Fruit fly (Drosophila melanogaster): ENCODE results near the gene CG14817.
A peak's percentile ranks its signal among the peaks of the same experiment; 100 is the strongest.

Gene CG14817

dm6 chrX:1854873-1855272 lies 22.2 kb downstream of the CG14817 start:
- no peak for TF ChIP-seq br (GFP tag; optimal IDR thresholded peaks at IDR 0.05)
- TF ChIP-seq Rel (GFP tag; optimal IDR thresholded peaks at IDR 0.05), result no peak
- peak; percentile 60 for TF ChIP-seq Rel (tag; optimal IDR thresholded peaks at IDR 0.05)

- TF ChIP-seq Hnf4 (GFP tag; optimal IDR thresholded peaks at IDR 0.05), result peak; percentile 41
- TF ChIP-seq fru (GFP tag; optimal IDR thresholded peaks at IDR 0.05), result peak; percentile 27
- no peak for TF ChIP-seq Vsx2 (GFP tag; optimal IDR thresholded peaks at IDR 0.05; ENCODE audit: partially characterized antibody)
- no peak for TF ChIP-seq Rel (GFP tag; optimal IDR thresholded peaks at IDR 0.05)
- TF ChIP-seq Rel (tag; optimal IDR thresholded peaks at IDR 0.05), result no peak
- TF ChIP-seq dmrt93B (GFP tag; optimal IDR thresholded peaks at IDR 0.05), result no peak
- no peak for TF ChIP-seq pan (optimal IDR thresholded peaks at IDR 0.05)
- no peak for TF ChIP-seq sage (GFP tag; optimal IDR thresholded peaks at IDR 0.05)
- TF ChIP-seq rgr (GFP tag; optimal IDR thresholded peaks at IDR 0.05), result peak; percentile 53
- peak in 1 of 2 experiments; percentile 57 for TF ChIP-seq foxo (GFP tag; optimal IDR thresholded peaks at IDR 0.05)
- TF ChIP-seq jim (GFP tag; optimal IDR thresholded peaks at IDR 0.05), result peak; percentile 62
- no peak for TF ChIP-seq ey (GFP tag; optimal IDR thresholded peaks at IDR 0.05)
- TF ChIP-seq HLH106 (tag; optimal IDR thresholded peaks at IDR 0.05), result peak; percentile 17
- peak; percentile 11 for TF ChIP-seq sv (GFP tag; optimal IDR thresholded peaks at IDR 0.05)
- TF ChIP-seq Myc (optimal IDR thresholded peaks at IDR 0.05), result no peak
- no peak for TF ChIP-seq dsf (GFP tag; optimal IDR thresholded peaks at IDR 0.05; ENCODE audit: borderline replicate concordance)
- TF ChIP-seq CG9705 (GFP tag; optimal IDR thresholded peaks at IDR 0.05), result peak; percentile 11
- TF ChIP-seq N (GFP tag; optimal IDR thresholded peaks at IDR 0.05), result no peak
- TF ChIP-seq Jra (GFP tag; optimal IDR thresholded peaks at IDR 0.05), result peak; percentile 25
- TF ChIP-seq Mio (GFP tag; optimal IDR thresholded peaks at IDR 0.05), result no peak
- peak; percentile 82 for TF ChIP-seq h (GFP tag; optimal IDR thresholded peaks at IDR 0.05)
- peak; percentile 53 for TF ChIP-seq CG32264 (GFP tag; optimal IDR thresholded peaks at IDR 0.05)
- TF ChIP-seq OdsH (GFP tag; optimal IDR thresholded peaks at IDR 0.05), result peak; percentile 43
- no peak for TF ChIP-seq lola (GFP tag; optimal IDR thresholded peaks at IDR 0.05)
- no peak for TF ChIP-seq CrebA (GFP tag; optimal IDR thresholded peaks at IDR 0.05; ENCODE audit: borderline replicate concordance)
- no peak for TF ChIP-seq Hr78 (GFP tag; optimal IDR thresholded peaks at IDR 0.05)
- TF ChIP-seq usp (GFP tag; optimal IDR thresholded peaks at IDR 0.05), result no peak
- peak; percentile 45 for TF ChIP-seq Sp1 (GFP tag; optimal IDR thresholded peaks at IDR 0.05)
- TF ChIP-seq br (GFP tag; optimal IDR thresholded peaks at IDR 0.05), result peak; percentile 40
- no peak for TF ChIP-seq tai (GFP tag; optimal IDR thresholded peaks at IDR 0.05)
- no peak for TF ChIP-seq woc (GFP tag; optimal IDR thresholded peaks at IDR 0.05)
- TF ChIP-seq Dfd (GFP tag; optimal IDR thresholded peaks at IDR 0.05), result no peak
- TF ChIP-seq Abd-B (GFP tag; optimal IDR thresholded peaks at IDR 0.05), result no peak
- TF ChIP-seq GATAd (GFP tag; optimal IDR thresholded peaks at IDR 0.05), result peak; percentile 13
- TF ChIP-seq Hr83 (GFP tag; optimal IDR thresholded peaks at IDR 0.05; ENCODE audit: poor library complexity, severe bottlenecking), result peak; percentile 98
- no peak for TF ChIP-seq brk (GFP tag; optimal IDR thresholded peaks at IDR 0.05)
- TF ChIP-seq Dif (GFP tag; optimal IDR thresholded peaks at IDR 0.05; ENCODE audit: partially characterized antibody), result no peak
- no peak for TF ChIP-seq dl (GFP tag; optimal IDR thresholded peaks at IDR 0.05; ENCODE audit: insufficient read depth in 1 of 2, partially characterized antibody in 2 of 2)
- no peak for TF ChIP-seq psq (GFP tag; optimal IDR thresholded peaks at IDR 0.05)
Observed at dm6 chrX:1854070-1854469, 23.0 kb downstream of the CG14817 start.

dm6 chrX:1849914-1850313 lies 27.2 kb downstream of the CG14817 start:
- peak; percentile 72 for TF ChIP-seq fru (GFP tag; optimal IDR thresholded peaks at IDR 0.05)
- TF ChIP-seq Sp1 (GFP tag; optimal IDR thresholded peaks at IDR 0.05), result peak; percentile 69
- no peak for TF ChIP-seq Mio (GFP tag; optimal IDR thresholded peaks at IDR 0.05)
- no peak for TF ChIP-seq Myc (optimal IDR thresholded peaks at IDR 0.05)
- TF ChIP-seq sv (GFP tag; optimal IDR thresholded peaks at IDR 0.05), result peak; percentile 88
- peak; percentile 34 for TF ChIP-seq woc (GFP tag; optimal IDR thresholded peaks at IDR 0.05)
- TF ChIP-seq CG32264 (GFP tag; optimal IDR thresholded peaks at IDR 0.05), result no peak
- peak; percentile 80 for TF ChIP-seq h (GFP tag; optimal IDR thresholded peaks at IDR 0.05)
- TF ChIP-seq rgr (GFP tag; optimal IDR thresholded peaks at IDR 0.05), result peak; percentile 77
- TF ChIP-seq usp (GFP tag; optimal IDR thresholded peaks at IDR 0.05), result no peak
- peak; percentile 58 for TF ChIP-seq psq (GFP tag; optimal IDR thresholded peaks at IDR 0.05)
- TF ChIP-seq OdsH (GFP tag; optimal IDR thresholded peaks at IDR 0.05), result peak; percentile 76
- peak in 1 of 2 experiments; percentile 77 for TF ChIP-seq foxo (GFP tag; optimal IDR thresholded peaks at IDR 0.05)
- no peak for TF ChIP-seq dmrt93B (GFP tag; optimal IDR thresholded peaks at IDR 0.05)
- TF ChIP-seq Dfd (GFP tag; optimal IDR thresholded peaks at IDR 0.05), result no peak
- no peak for TF ChIP-seq jim (GFP tag; optimal IDR thresholded peaks at IDR 0.05)
- TF ChIP-seq br (GFP tag; optimal IDR thresholded peaks at IDR 0.05), result peak; percentile 72
- TF ChIP-seq GATAd (GFP tag; optimal IDR thresholded peaks at IDR 0.05), result no peak
- TF ChIP-seq CrebA (GFP tag; optimal IDR thresholded peaks at IDR 0.05; ENCODE audit: borderline replicate concordance), result no peak
- TF ChIP-seq pan (optimal IDR thresholded peaks at IDR 0.05), result no peak
- TF ChIP-seq lola (GFP tag; optimal IDR thresholded peaks at IDR 0.05), result no peak
- no peak for TF ChIP-seq Hr83 (GFP tag; optimal IDR thresholded peaks at IDR 0.05; ENCODE audit: poor library complexity, severe bottlenecking)
- TF ChIP-seq dl (GFP tag; optimal IDR thresholded peaks at IDR 0.05; ENCODE audit: insufficient read depth in 1 of 2, partially characterized antibody in 2 of 2), result no peak
- peak; percentile 56 for TF ChIP-seq HLH106 (tag; optimal IDR thresholded peaks at IDR 0.05)
- TF ChIP-seq brk (GFP tag; optimal IDR thresholded peaks at IDR 0.05), result no peak
- TF ChIP-seq CG9705 (GFP tag; optimal IDR thresholded peaks at IDR 0.05), result no peak
- TF ChIP-seq dsf (GFP tag; optimal IDR thresholded peaks at IDR 0.05; ENCODE audit: borderline replicate concordance), result no peak
- no peak for TF ChIP-seq Dif (GFP tag; optimal IDR thresholded peaks at IDR 0.05; ENCODE audit: partially characterized antibody)
- peak; percentile 10 for TF ChIP-seq sage (GFP tag; optimal IDR thresholded peaks at IDR 0.05)
- TF ChIP-seq Jra (GFP tag; optimal IDR thresholded peaks at IDR 0.05), result peak; percentile 51
- TF ChIP-seq tai (GFP tag; optimal IDR thresholded peaks at IDR 0.05), result no peak
- TF ChIP-seq Abd-B (GFP tag; optimal IDR thresholded peaks at IDR 0.05), result no peak
- TF ChIP-seq Rel (GFP tag; optimal IDR thresholded peaks at IDR 0.05), result no peak
- TF ChIP-seq Rel (tag; optimal IDR thresholded peaks at IDR 0.05), result peak; percentile 11
- no peak for TF ChIP-seq N (GFP tag; optimal IDR thresholded peaks at IDR 0.05)
- peak; percentile 55 for TF ChIP-seq Hnf4 (GFP tag; optimal IDR thresholded peaks at IDR 0.05)
- no peak for TF ChIP-seq Hr78 (GFP tag; optimal IDR thresholded peaks at IDR 0.05)
- TF ChIP-seq Vsx2 (GFP tag; optimal IDR thresholded peaks at IDR 0.05; ENCODE audit: partially characterized antibody), result no peak
- TF ChIP-seq ey (GFP tag; optimal IDR thresholded peaks at IDR 0.05), result peak; percentile 71

Measured in whole organism, wandering third instar larva.